Worm (Caenorhabditis elegans) whole organism, late embryonic: ENCODE measurements around the gene F16B12.6.

Source experiments
- C08G9.2 ChIP-seq: sonication (generic microtip); optimal IDR thresholded peaks from 2 replicates; lab custom pipeline; 2016; ENCODE audit warnings: mild to moderate bottlenecking, missing genetic modification characterization, moderate library complexity, missing compliant biosample characterization
- T23F11.4 ChIP-seq: fragments of 200-800 bp; sonication (Bioruptor generic); optimal IDR thresholded peaks from 2 replicates; lab custom pipeline; 2018; ENCODE audit warnings: mild to moderate bottlenecking, missing genetic modification characterization, missing compliant biosample characterization
- Y22D7AL.16 ChIP-seq: sonication (generic microtip); optimal IDR thresholded peaks from 2 replicates; lab custom pipeline; 2016; ENCODE audit warnings: missing genetic modification characterization, missing compliant biosample characterization
- ahr-1 ChIP-seq: sonication (generic microtip); optimal IDR thresholded peaks from 2 replicates; lab custom pipeline; 2016; ENCODE audit warnings: missing genetic modification characterization, missing compliant biosample characterization
- ama-1 ChIP-seq: fragments of 150-350 bp; optimal IDR thresholded peaks from 2 replicates; lab custom pipeline; 2014
- ceh-14 ChIP-seq: sonication (generic microtip); optimal IDR thresholded peaks from 2 replicates; lab custom pipeline; 2016; ENCODE audit warnings: missing genotype, missing genetic modification characterization, missing compliant biosample characterization
- ceh-18 ChIP-seq: sonication (generic microtip); optimal IDR thresholded peaks from 2 replicates; lab custom pipeline; 2016; ENCODE audit warnings: missing genetic modification characterization, missing compliant biosample characterization
- ceh-19 ChIP-seq: fragments of 200-800 bp; sonication (Bioruptor generic); optimal IDR thresholded peaks from 2 replicates; lab custom pipeline; 2018; ENCODE audit warnings: mild to moderate bottlenecking, missing genetic modification characterization, missing compliant biosample characterization
- ceh-22 ChIP-seq: sonication (generic microtip); optimal IDR thresholded peaks from 2 replicates; lab custom pipeline; 2017; ENCODE audit warnings: missing biosample characterization, missing genetic modification characterization
- ceh-24 ChIP-seq: sonication (generic microtip); optimal IDR thresholded peaks from 2 replicates; lab custom pipeline; 2016; ENCODE audit warnings: mild to moderate bottlenecking, missing genetic modification characterization, missing compliant biosample characterization
- ceh-30 ChIP-seq: fragments of 150-350 bp; optimal IDR thresholded peaks from 2 replicates; lab custom pipeline; 2014; ENCODE audit warnings: missing biosample characterization, missing genetic modification characterization
- ceh-31 ChIP-seq: sonication (generic microtip); optimal IDR thresholded peaks from 2 replicates; lab custom pipeline; 2016; ENCODE audit warnings: missing genetic modification characterization, missing compliant biosample characterization
- ceh-45 ChIP-seq: fragments of 200-800 bp; sonication (Bioruptor generic); IDR thresholded peaks from 2 replicates; pipeline ENCODE4 v1.3.6; 2022; ENCODE audit warnings: missing genetic modification reagents, missing genetic modification characterization, missing compliant biosample characterization
- ceh-6 ChIP-seq: fragments of 200-800 bp; sonication (Bioruptor generic); optimal IDR thresholded peaks from 2 replicates; lab custom pipeline; 2018; ENCODE audit warnings: mild to moderate bottlenecking, missing genetic modification characterization, missing compliant biosample characterization
- ceh-9 ChIP-seq: sonication (generic microtip); optimal IDR thresholded peaks from 2 replicates; lab custom pipeline; 2016; ENCODE audit warnings: mild to moderate bottlenecking, missing genetic modification characterization, inconsistent platforms, missing compliant biosample characterization
- che-1 ChIP-seq: sonication (generic microtip); optimal IDR thresholded peaks from 2 replicates; lab custom pipeline; 2016; ENCODE audit warnings: mild to moderate bottlenecking, missing genetic modification characterization, missing compliant biosample characterization
- dmd-4 ChIP-seq: sonication (generic microtip); optimal IDR thresholded peaks from 2 replicates; lab custom pipeline; 2016; ENCODE audit warnings: borderline replicate concordance, missing genetic modification characterization, missing compliant biosample characterization
- elt-2 ChIP-seq: sonication (generic microtip); optimal IDR thresholded peaks from 2 replicates; lab custom pipeline; 2016; ENCODE audit warnings: missing genetic modification reagents, missing genetic modification characterization, missing compliant biosample characterization
- elt-4 ChIP-seq: sonication (generic microtip); optimal IDR thresholded peaks from 2 replicates; lab custom pipeline; 2016; ENCODE audit warnings: missing genetic modification characterization, missing compliant biosample characterization
- ets-4 ChIP-seq: sonication (generic microtip); optimal IDR thresholded peaks from 2 replicates; lab custom pipeline; 2016; ENCODE audit warnings: missing genetic modification characterization, missing compliant biosample characterization
- eyg-1 ChIP-seq: sonication (generic microtip); optimal IDR thresholded peaks from 2 replicates; lab custom pipeline; 2016; ENCODE audit warnings: missing genotype, missing genetic modification characterization, missing compliant biosample characterization
- fax-1 ChIP-seq: sonication (generic microtip); optimal IDR thresholded peaks from 2 replicates; lab custom pipeline; 2016; ENCODE audit warnings: missing genotype, missing genetic modification characterization, missing compliant biosample characterization
- fkh-10 ChIP-seq: fragments of 150-350 bp; optimal IDR thresholded peaks from 2 replicates; lab custom pipeline; 2014; ENCODE audit warnings: missing biosample characterization, missing genetic modification reagents, missing genetic modification characterization
- gmeb-2 ChIP-seq: sonication (generic microtip); optimal IDR thresholded peaks from 2 replicates; lab custom pipeline; 2016; ENCODE audit warnings: missing genetic modification characterization, inconsistent platforms, missing compliant biosample characterization
- hlh-13 ChIP-seq: fragments of 200-800 bp; sonication (Bioruptor generic); optimal IDR thresholded peaks from 2 replicates; lab custom pipeline; 2018; ENCODE audit warnings: mild to moderate bottlenecking, missing genetic modification characterization, missing compliant biosample characterization
- hlh-15 ChIP-seq: sonication (generic microtip); optimal IDR thresholded peaks from 2 replicates; lab custom pipeline; 2016; ENCODE audit warnings: missing genetic modification characterization, missing compliant biosample characterization
- hlh-30 ChIP-seq: sonication (generic microtip); optimal IDR thresholded peaks from 2 replicates; lab custom pipeline; 2017; ENCODE audit warnings: antibody characterized with exemption, missing genetic modification characterization, missing compliant biosample characterization; ENCODE audit not compliant: insufficient read depth
- hlh-6 ChIP-seq: sonication (generic microtip); optimal IDR thresholded peaks from 2 replicates; lab custom pipeline; 2016; ENCODE audit warnings: missing genotype, missing genetic modification characterization, missing compliant biosample characterization
- hlh-8 ChIP-seq: sonication (generic microtip); optimal IDR thresholded peaks from 2 replicates; lab custom pipeline; 2016; ENCODE audit warnings: missing genotype, missing genetic modification characterization, missing compliant biosample characterization
- lim-6 ChIP-seq: sonication (generic microtip); optimal IDR thresholded peaks from 2 replicates; lab custom pipeline; 2016; ENCODE audit warnings: missing genetic modification characterization, missing compliant biosample characterization
- lin-11 ChIP-seq: fragments of 200-800 bp; sonication (Bioruptor generic); optimal IDR thresholded peaks from 2 replicates; lab custom pipeline; 2018; ENCODE audit warnings: mild to moderate bottlenecking, missing genetic modification characterization, missing compliant biosample characterization
- madf-2 ChIP-seq: sonication (generic microtip); optimal IDR thresholded peaks from 2 replicates; lab custom pipeline; 2017; ENCODE audit warnings: missing genetic modification characterization, missing compliant biosample characterization
- mec-3 ChIP-seq: sonication (generic microtip); optimal IDR thresholded peaks from 2 replicates; lab custom pipeline; 2016; ENCODE audit warnings: borderline replicate concordance, missing genetic modification characterization, missing compliant biosample characterization
- nfya-1 ChIP-seq: sonication (generic microtip); optimal IDR thresholded peaks from 2 replicates; lab custom pipeline; 2017; ENCODE audit warnings: missing genetic modification characterization, mild to moderate bottlenecking, missing compliant biosample characterization, antibody characterized with exemption, moderate library complexity
- npax-4 ChIP-seq: sonication (generic microtip); optimal IDR thresholded peaks from 2 replicates; lab custom pipeline; 2016; ENCODE audit warnings: missing genetic modification characterization, missing compliant biosample characterization
- pag-3 ChIP-seq: sonication (generic microtip); optimal IDR thresholded peaks from 2 replicates; lab custom pipeline; 2016; ENCODE audit warnings: missing compliant biosample characterization, missing genetic modification characterization, borderline replicate concordance
- pat-9 ChIP-seq: fragments of 200-800 bp; sonication (Bioruptor generic); optimal IDR thresholded peaks from 2 replicates; lab custom pipeline; 2018; ENCODE audit warnings: mild to moderate bottlenecking, missing genetic modification characterization, moderate library complexity, missing compliant biosample characterization
- pha-2 ChIP-seq: sonication (generic microtip); optimal IDR thresholded peaks from 2 replicates; lab custom pipeline; 2017; ENCODE audit warnings: mild to moderate bottlenecking, missing genetic modification characterization, missing compliant biosample characterization
- pros-1 ChIP-seq: fragments of 150-350 bp; optimal IDR thresholded peaks from 2 replicates; lab custom pipeline; 2014; ENCODE audit warnings: missing biosample characterization, missing genetic modification reagents, missing genetic modification characterization
- ref-2 ChIP-seq: sonication (generic microtip); optimal IDR thresholded peaks from 2 replicates; lab custom pipeline; 2016; ENCODE audit warnings: missing genetic modification characterization, missing compliant biosample characterization
- sox-2 ChIP-seq: fragments of 200-800 bp; sonication (Bioruptor generic); IDR thresholded peaks from 2 replicates; pipeline ENCODE4 v1.3.6; 2022; ENCODE audit warnings: missing genetic modification reagents, missing genetic modification characterization, missing compliant biosample characterization
- syd-9 ChIP-seq: sonication (generic microtip); optimal IDR thresholded peaks from 2 replicates; lab custom pipeline; 2016; ENCODE audit warnings: mild to moderate bottlenecking, missing genetic modification characterization, moderate library complexity, missing compliant biosample characterization
- tbx-7 ChIP-seq: sonication (generic microtip); optimal IDR thresholded peaks from 2 replicates; lab custom pipeline; 2016; ENCODE audit warnings: missing genotype, missing genetic modification characterization, missing compliant biosample characterization
- unc-3 ChIP-seq, 2 experiments: fragments of 200-800 bp in 1 of 2; sonication (Bioruptor generic) in 1 of 2; sonication (generic microtip) in 1 of 2; conservative IDR thresholded peaks in 1 of 2; optimal IDR thresholded peaks in 1 of 2; 2 replicates each; pipeline versions ENCODE4 v1.3.6 to Lab custom; 2016 to 2022; ENCODE audit warnings: missing compliant biosample characterization in 2 of 2, missing genetic modification characterization in 2 of 2, missing genetic modification reagents in 1 of 2
- unc-55 ChIP-seq: sonication (generic microtip); optimal IDR thresholded peaks from 2 replicates; lab custom pipeline; 2017; ENCODE audit warnings: missing biosample characterization, missing genetic modification reagents, missing genetic modification characterization
- unc-86 ChIP-seq: sonication (generic microtip); optimal IDR thresholded peaks from 2 replicates; lab custom pipeline; 2016; ENCODE audit warnings: missing genetic modification characterization, missing compliant biosample characterization
- ztf-16 ChIP-seq: sonication (generic microtip); optimal IDR thresholded peaks from 2 replicates; lab custom pipeline; 2017; ENCODE audit warnings: missing genetic modification characterization, missing compliant biosample characterization

The F16B12.6 gene

ce11 chrX:14056527-14056926, 45.6 kb upstream of the F16B12.6 start:
- TF ChIP-seq unc-55 (GFP tag; lab: Kevin White, UChicago): peak; percentile 85
- peak; percentile 12 for TF ChIP-seq ceh-18 (tag; lab: Kevin White, UChicago)
- TF ChIP-seq mec-3 (tag; lab: Kevin White, UChicago): no peak

DNA sequence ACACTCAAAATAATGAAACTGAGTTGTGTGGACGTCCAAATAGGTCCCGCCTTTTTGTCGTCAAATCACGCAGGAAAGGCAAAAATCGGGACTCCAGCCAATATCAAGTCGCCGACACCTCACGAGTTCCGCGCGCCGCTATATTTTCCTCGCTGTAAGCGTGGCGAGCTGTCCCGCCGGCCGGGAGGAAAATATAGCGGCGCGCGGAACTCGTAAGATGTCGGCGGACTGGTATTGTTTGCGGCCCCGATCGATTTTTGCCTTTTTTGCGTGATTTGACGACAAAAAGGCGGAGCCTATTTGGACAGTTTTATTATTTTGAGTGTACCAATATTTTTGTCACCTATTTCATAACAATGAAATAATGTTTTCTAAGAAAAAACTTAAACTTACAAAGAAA, 39.3 kb upstream of the F16B12.6 start:
- no peak for TF ChIP-seq fkh-10 (GFP tag; lab: Kevin White, UChicago)
- TF ChIP-seq ets-4: no peak
- no peak for TF ChIP-seq elt-2 (tag; lab: Kevin White, UChicago)
- no peak for TF ChIP-seq pros-1
- no peak for TF ChIP-seq ceh-19 (GFP tag; lab: Kevin White, UChicago)
- TF ChIP-seq ceh-45 (GFP tag; lab: Robert Waterston, UW): no peak
- TF ChIP-seq madf-2 (tag; lab: Kevin White, UChicago): no peak
- no peak for TF ChIP-seq gmeb-2 (tag; lab: Kevin White, UChicago)
- no peak for TF ChIP-seq Y22D7AL.16 (tag; lab: Kevin White, UChicago)
- no peak for TF ChIP-seq pat-9 (tag; lab: Kevin White, UChicago)
- no peak for TF ChIP-seq unc-86 (tag; lab: Kevin White, UChicago)
- TF ChIP-seq hlh-8: no peak
- TF ChIP-seq elt-4 (tag; lab: Kevin White, UChicago): no peak
- TF ChIP-seq ceh-22: no peak
- no peak for TF ChIP-seq ceh-6 (GFP tag; lab: Kevin White, UChicago)
- TF ChIP-seq tbx-7: no peak
- TF ChIP-seq hlh-6 (tag; lab: Kevin White, UChicago): no peak

ce11 chrX:14063830-14064229, 38.3 kb upstream of the F16B12.6 start:
- TF ChIP-seq C08G9.2 (tag; lab: Kevin White, UChicago): peak; percentile 84
- TF ChIP-seq hlh-30 (tag; lab: Kevin White, UChicago): peak; percentile 81
- peak; percentile 29 for TF ChIP-seq unc-55 (GFP tag; lab: Kevin White, UChicago)
- peak; percentile 93 for TF ChIP-seq ref-2 (tag; lab: Kevin White, UChicago)
- TF ChIP-seq ceh-45 (GFP tag; lab: Robert Waterston, UW): peak; percentile 89
- TF ChIP-seq lin-11: peak; percentile 91
- TF ChIP-seq elt-4 (tag; lab: Kevin White, UChicago): no peak
- peak; percentile 94 for TF ChIP-seq sox-2 (GFP tag; lab: Robert Waterston, UW)
- TF ChIP-seq hlh-15 (tag; lab: Kevin White, UChicago): peak; percentile 78
- peak; percentile 67 for TF ChIP-seq tbx-7
- TF ChIP-seq ceh-14 (tag; lab: Kevin White, UChicago): peak; percentile 90
- TF ChIP-seq eyg-1 (tag; lab: Kevin White, UChicago): peak; percentile 92
- peak; percentile 87 for TF ChIP-seq ahr-1
- peak; percentile 40 for TF ChIP-seq mec-3 (tag; lab: Kevin White, UChicago)
- TF ChIP-seq unc-86 (tag; lab: Kevin White, UChicago): peak; percentile 90
- TF ChIP-seq ceh-30: peak; percentile 57
- TF ChIP-seq fkh-10 (GFP tag; lab: Kevin White, UChicago): peak; percentile 77
- TF ChIP-seq ama-1: peak; percentile 61
- peak; percentile 90 for TF ChIP-seq dmd-4 (tag; lab: Kevin White, UChicago)
- peak; percentile 91 for TF ChIP-seq syd-9 (tag; lab: Kevin White, UChicago)
- peak; percentile 93 for TF ChIP-seq pha-2 (tag; lab: Kevin White, UChicago)
- TF ChIP-seq ceh-18 (tag; lab: Kevin White, UChicago): peak; percentile 94
- TF ChIP-seq pat-9 (tag; lab: Kevin White, UChicago): peak; percentile 95
- peak; percentile 95 for TF ChIP-seq madf-2 (tag; lab: Kevin White, UChicago)
- TF ChIP-seq pag-3 (tag; lab: Kevin White, UChicago): peak; percentile 89
- peak; percentile 92 for TF ChIP-seq che-1 (tag; lab: Kevin White, UChicago)
- TF ChIP-seq ceh-9 (tag; lab: Kevin White, UChicago): peak; percentile 94
- TF ChIP-seq fax-1 (tag; lab: Kevin White, UChicago): peak; percentile 90
- TF ChIP-seq ztf-16: peak; percentile 89
- TF ChIP-seq ceh-24 (tag; lab: Kevin White, UChicago): peak; percentile 77
- peak; percentile 87 for TF ChIP-seq T23F11.4
- peak; percentile 91 for TF ChIP-seq ceh-6 (GFP tag; lab: Kevin White, UChicago)
- peak; percentile 94 for TF ChIP-seq unc-3 (GFP tag; conservative IDR thresholded peaks at IDR 0.05; lab: Robert Waterston, UW)
- TF ChIP-seq unc-3 (tag; optimal IDR thresholded peaks at IDR 0.05; lab: Kevin White, UChicago): peak; percentile 91
- peak; percentile 87 for TF ChIP-seq npax-4 (tag; lab: Kevin White, UChicago)
- peak; percentile 81 for TF ChIP-seq hlh-13
- TF ChIP-seq hlh-8: peak; percentile 81
- peak; percentile 89 for TF ChIP-seq ceh-31 (tag; lab: Kevin White, UChicago)
- peak; percentile 81 for TF ChIP-seq nfya-1 (tag; lab: Kevin White, UChicago)
- peak; percentile 88 for TF ChIP-seq lim-6 (tag; lab: Kevin White, UChicago)
